Worm (Caenorhabditis elegans) whole organism, midembryonic: Measurements from ENCODE around the gene ZK380.2.

Experiments used
- cog-1 ChIP-seq: sonication (generic microtip); optimal IDR thresholded peaks from 2 replicates; lab custom pipeline; 2016; ENCODE audit warnings: missing genetic modification characterization, missing compliant biosample characterization
- ref-1 ChIP-seq: fragments of 200-800 bp; sonication (Bioruptor generic); conservative IDR thresholded peaks from 2 replicates; pipeline ENCODE4 v1.3.6; 2022; ENCODE audit warnings: missing genetic modification reagents, missing genetic modification characterization, missing compliant biosample characterization
- ztf-29 ChIP-seq: fragments of 200-800 bp; sonication (Bioruptor generic); IDR thresholded peaks from 2 replicates; pipeline ENCODE4 v1.3.6; 2022; ENCODE audit warnings: missing genetic modification reagents, missing genetic modification characterization, missing compliant biosample characterization

DNA sequence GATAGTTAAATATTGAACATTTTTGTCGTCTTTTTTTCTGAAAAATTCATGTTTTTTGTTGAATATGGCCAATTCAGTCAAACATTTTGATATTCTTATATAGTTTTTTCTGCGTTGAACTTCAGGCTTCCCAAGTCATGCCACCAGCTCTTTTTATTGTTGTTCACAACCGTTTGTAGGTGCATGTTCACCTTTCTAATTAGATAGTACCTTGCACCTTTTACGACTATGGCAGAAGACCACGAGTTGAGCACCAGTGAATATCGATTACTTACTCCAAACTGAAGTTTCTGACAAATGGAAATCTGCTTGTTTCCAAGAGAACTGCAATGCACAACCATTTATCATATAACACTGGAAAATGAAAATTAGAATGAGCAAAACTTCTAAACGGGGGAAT lies 44.6 kb downstream of the ZK380.2 start:
- TF ChIP-seq cog-1 (tag; lab: Kevin White, UChicago) (no peak), ref-1 (GFP tag; lab: Robert Waterston, UW) (no peak), ztf-29 (no peak)
